Comparison of ENCODE assay signal across 1 fruit fly cellular context in the genomic region with DNA sequence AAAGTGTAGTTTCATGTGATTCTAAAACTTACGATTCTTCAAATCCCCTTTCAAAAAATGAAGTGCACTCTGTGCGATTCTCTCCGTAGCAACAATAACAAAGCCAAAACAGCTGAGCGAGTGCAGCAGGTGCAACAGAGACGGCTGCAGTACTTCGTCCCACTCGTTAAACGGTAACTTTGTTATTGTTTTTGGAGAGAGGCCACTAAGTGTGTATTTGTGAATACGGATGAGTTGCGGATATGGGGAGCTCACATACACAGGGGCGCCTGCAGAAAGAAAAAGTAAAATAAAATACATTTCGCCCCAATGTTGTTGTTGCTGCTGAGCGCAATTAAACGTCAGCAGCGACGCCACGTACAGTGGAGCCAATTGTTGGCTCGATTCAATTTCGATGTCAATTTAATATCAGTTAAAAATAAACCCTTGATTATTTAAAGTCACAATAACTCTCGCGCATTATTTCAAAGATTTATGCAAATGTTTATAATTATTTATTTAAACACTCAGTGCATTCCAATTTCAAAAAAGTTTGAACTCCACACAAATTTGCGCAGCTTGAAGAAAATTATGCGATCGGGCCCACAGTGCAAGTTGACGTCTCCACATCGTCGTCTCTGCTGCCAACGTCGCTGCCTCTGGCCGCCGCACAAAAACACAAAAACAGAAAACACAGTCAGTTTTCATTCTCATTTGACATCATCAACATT.
TF ChIP-seq lines count a peak whose summit lies in the region.

No protein-coding gene starts in this region.

TF ChIP-seq in whole organism, embryonic, 481 proteins besides CTCF, POLR2A, EP300 and RAD21 (continued from another document and continues in another):
- TF ChIP-seq Scr (GFP tag; IDR thresholded peaks at IDR 0.05; lab: Robert Waterston, UW; ENCODE audit: partially characterized antibody) (no peak), CG4404 (GFP tag; IDR thresholded peaks at IDR 0.05; lab: Robert Waterston, UW) (peak; percentile 95), CG10209 (GFP tag; optimal IDR thresholded peaks at IDR 0.05; lab: Kevin White, UChicago) (peak; percentile 98), mirr (GFP tag; optimal IDR thresholded peaks at IDR 0.05; lab: Kevin White, UChicago) (peak; percentile 97), HLH4C (GFP tag; IDR thresholded peaks at IDR 0.05; lab: Robert Waterston, UW; ENCODE audit: partially characterized antibody) (0 out of 3 replicates have a peak, but pooled peaks have one; percentile 26), Ssrp (tag; optimal IDR thresholded peaks at IDR 0.05; lab: Kevin White, UChicago) (peak; percentile 98), Drgx (GFP tag; IDR thresholded peaks at IDR 0.05; lab: Robert Waterston, UW) (peak; percentile 97), luna (GFP tag; optimal IDR thresholded peaks at IDR 0.05; lab: Kevin White, UChicago) (peak; percentile 64), CG3726 (GFP tag; IDR thresholded peaks at IDR 0.05; lab: Robert Waterston, UW) (peak; percentile 94), CG3838 (GFP tag; optimal IDR thresholded peaks at IDR 0.05; lab: Kevin White, UChicago) (peak; percentile 90), CG2202 (tag; optimal IDR thresholded peaks at IDR 0.05; lab: Kevin White, UChicago) (peak; percentile 94), Antp (GFP tag; optimal IDR thresholded peaks at IDR 0.05; lab: Kevin White, UChicago) (peak; percentile 92), NK7.1 (GFP tag; optimal IDR thresholded peaks at IDR 0.05; lab: Kevin White, UChicago) (peak; percentile 93), ftz-f1 (GFP tag; optimal IDR thresholded peaks at IDR 0.05; lab: Kevin White, UChicago) (peak; percentile 49), kni (GFP tag; optimal IDR thresholded peaks at IDR 0.05; lab: Kevin White, UChicago) (peak; percentile 96), pita (GFP tag; optimal IDR thresholded peaks at IDR 0.05; lab: Kevin White, UChicago) (no peak), CG1832 (GFP tag; optimal IDR thresholded peaks at IDR 0.05; lab: Kevin White, UChicago) (no peak), CG11085 (GFP tag; IDR thresholded peaks at IDR 0.05; lab: Robert Waterston, UW) (peak; percentile 94), Dad (GFP tag; optimal IDR thresholded peaks at IDR 0.05; lab: Kevin White, UChicago) (peak; percentile 93), esg (GFP tag; conservative IDR thresholded peaks at IDR 0.05; lab: Robert Waterston, UW) (peak; percentile 95), CG2199 (GFP tag; IDR thresholded peaks at IDR 0.05; lab: Robert Waterston, UW) (peak; percentile 89), CG8478 (optimal IDR thresholded peaks at IDR 0.05; lab: Kevin White, UChicago) (no peak), CG9797 (GFP tag; optimal IDR thresholded peaks at IDR 0.05; lab: Kevin White, UChicago) (peak; percentile 56), Six4 (GFP tag; optimal IDR thresholded peaks at IDR 0.05; lab: Kevin White, UChicago) (peak; percentile 95), Max (GFP tag; optimal IDR thresholded peaks at IDR 0.05; lab: Kevin White, UChicago) (peak; percentile 97), CG12219 (GFP tag; optimal IDR thresholded peaks at IDR 0.05; lab: Kevin White, UChicago) (peak; percentile 97), CG4730 (GFP tag; IDR thresholded peaks at IDR 0.05; lab: Robert Waterston, UW) (peak; percentile 93), danr (GFP tag; IDR thresholded peaks at IDR 0.05; lab: Robert Waterston, UW) (peak; percentile 96), PHDP (tag; optimal IDR thresholded peaks at IDR 0.05; lab: Kevin White, UChicago) (peak; percentile 98), knrl (GFP tag; IDR thresholded peaks at IDR 0.05; lab: Robert Waterston, UW; ENCODE audit: partially characterized antibody) (peak; percentile 41; the same call in 1 of the 3 replicates), nom (GFP tag; optimal IDR thresholded peaks at IDR 0.05; lab: Kevin White, UChicago) (peak; percentile 97), H2.0 (GFP tag; IDR thresholded peaks at IDR 0.05; lab: Robert Waterston, UW) (peak; percentile 93), jumu (GFP tag; optimal IDR thresholded peaks at IDR 0.05; lab: Kevin White, UChicago) (peak; percentile 93), pum (GFP tag; optimal IDR thresholded peaks at IDR 0.05; lab: Kevin White, UChicago) (peak; percentile 92), disco-r (GFP tag; optimal IDR thresholded peaks at IDR 0.05; lab: Kevin White, UChicago) (peak; percentile 94), org-1 (GFP tag; optimal IDR thresholded peaks at IDR 0.05; lab: Kevin White, UChicago) (peak; percentile 98), CG30020 (tag; optimal IDR thresholded peaks at IDR 0.05; lab: Kevin White, UChicago) (peak; percentile 81), Fer1 (GFP tag; optimal IDR thresholded peaks at IDR 0.05; lab: Kevin White, UChicago) (peak; percentile 98), sug (tag; optimal IDR thresholded peaks at IDR 0.05; lab: Kevin White, UChicago) (peak; percentile 97), CG13287 (GFP tag; IDR thresholded peaks at IDR 0.05; lab: Robert Waterston, UW; ENCODE audit: partially characterized antibody) (no peak), CG10959 (GFP tag; IDR thresholded peaks at IDR 0.05; lab: Robert Waterston, UW) (peak; percentile 86), Hey (tag; optimal IDR thresholded peaks at IDR 0.05; lab: Kevin White, UChicago) (peak; percentile 90), CG18476 (GFP tag; optimal IDR thresholded peaks at IDR 0.05; lab: Kevin White, UChicago) (peak; percentile 97), Dip2 (GFP tag; IDR thresholded peaks at IDR 0.05; lab: Robert Waterston, UW) (peak; percentile 71), gsb-n (tag; optimal IDR thresholded peaks at IDR 0.05; lab: Kevin White, UChicago) (peak; percentile 96), CG3163 (GFP tag; optimal IDR thresholded peaks at IDR 0.05; lab: Kevin White, UChicago) (peak; percentile 80), tio (GFP tag; optimal IDR thresholded peaks at IDR 0.05; lab: Kevin White, UChicago) (peak; percentile 98), fru (optimal IDR thresholded peaks at IDR 0.05; lab: Kevin White, UChicago) (no peak), CG6175 (GFP tag; IDR thresholded peaks at IDR 0.05; lab: Robert Waterston, UW) (peak; percentile 90), Trl (optimal IDR thresholded peaks at IDR 0.05; lab: Kevin White, UChicago) (peak in 1 of 2 experiments; percentile 9), Trl (GFP tag; optimal IDR thresholded peaks at IDR 0.05; lab: Kevin White, UChicago) (peak; percentile 94), CG18011 (GFP tag; optimal IDR thresholded peaks at IDR 0.05; lab: Kevin White, UChicago) (peak; percentile 90), MBD-R2 (GFP tag; IDR thresholded peaks at IDR 0.05; lab: Robert Waterston, UW) (peak; percentile 93), pan (optimal IDR thresholded peaks at IDR 0.05; lab: Kevin White, UChicago) (no peak), pan (GFP tag; optimal IDR thresholded peaks at IDR 0.05 in 1 of 2, IDR thresholded peaks at IDR 0.05 in 1 of 2) (peak in 1 of 2 experiments; percentile 97), CG10462 (GFP tag; optimal IDR thresholded peaks at IDR 0.05; lab: Kevin White, UChicago) (peak; percentile 91), tgo (GFP tag; IDR thresholded peaks at IDR 0.05; lab: Robert Waterston, UW) (peak; percentile 97), CG11560 (tag; IDR thresholded peaks at IDR 0.05; lab: Robert Waterston, UW) (peak; percentile 91; the same call in 2 of the 3 replicates), Bdp1 (GFP tag; optimal IDR thresholded peaks at IDR 0.05; lab: Kevin White, UChicago) (peak; percentile 91), Hand (GFP tag; optimal IDR thresholded peaks at IDR 0.05; lab: Kevin White, UChicago) (peak; percentile 96), Gsc (GFP tag; IDR thresholded peaks at IDR 0.05; lab: Robert Waterston, UW) (peak; percentile 93), Oaz (GFP tag; IDR thresholded peaks at IDR 0.05; lab: Robert Waterston, UW) (peak; percentile 97), CG7987 (GFP tag; optimal IDR thresholded peaks at IDR 0.05; lab: Kevin White, UChicago) (peak; percentile 92), Atf-2 (GFP tag; optimal IDR thresholded peaks at IDR 0.05; lab: Kevin White, UChicago) (peak; percentile 96), D19B (GFP tag; optimal IDR thresholded peaks at IDR 0.05; lab: Kevin White, UChicago) (peak; percentile 91), CG6654 (GFP tag; optimal IDR thresholded peaks at IDR 0.05; lab: Kevin White, UChicago) (peak; percentile 91), CG32772 (GFP tag; IDR thresholded peaks at IDR 0.05; lab: Robert Waterston, UW) (peak; percentile 94), Poxn (GFP tag; IDR thresholded peaks at IDR 0.05; lab: Robert Waterston, UW) (peak; percentile 82), zfh2 (GFP tag; optimal IDR thresholded peaks at IDR 0.05; lab: Kevin White, UChicago) (peak; percentile 97), CG11696 (GFP tag; IDR thresholded peaks at IDR 0.05; lab: Robert Waterston, UW) (peak; percentile 90), ham (GFP tag; IDR thresholded peaks at IDR 0.05; lab: Robert Waterston, UW) (peak; percentile 93), Med (GFP tag; lab: Kevin White, UChicago) (peak; percentile 99), eve (GFP tag; optimal IDR thresholded peaks at IDR 0.05; lab: Kevin White, UChicago) (peak in 1 of 2 experiments; percentile 98), CG11695 (GFP tag; IDR thresholded peaks at IDR 0.05; lab: Robert Waterston, UW) (peak; percentile 98), CG17385 (GFP tag; optimal IDR thresholded peaks at IDR 0.05; lab: Kevin White, UChicago) (peak; percentile 97), Hr3 (GFP tag; optimal IDR thresholded peaks at IDR 0.05; lab: Kevin White, UChicago) (peak; percentile 97), Nf-YB (GFP tag; optimal IDR thresholded peaks at IDR 0.05; lab: Kevin White, UChicago) (peak; percentile 86), dysf (GFP tag; IDR thresholded peaks at IDR 0.05; lab: Robert Waterston, UW) (peak; percentile 99), Lim3 (GFP tag; IDR thresholded peaks at IDR 0.05; lab: Robert Waterston, UW) (peak; percentile 90), C15 (GFP tag; IDR thresholded peaks at IDR 0.05; lab: Robert Waterston, UW) (peak; percentile 89), CG12942 (GFP tag; optimal IDR thresholded peaks at IDR 0.05; lab: Kevin White, UChicago) (peak; percentile 95), pzg (GFP tag; optimal IDR thresholded peaks at IDR 0.05; lab: Kevin White, UChicago) (peak; percentile 18), dpn (GFP tag; optimal IDR thresholded peaks at IDR 0.05; lab: Kevin White, UChicago) (peak; percentile 97 to 98), CG7556 (GFP tag; optimal IDR thresholded peaks at IDR 0.05; lab: Kevin White, UChicago) (peak; percentile 98), schlank (tag; optimal IDR thresholded peaks at IDR 0.05; lab: Kevin White, UChicago) (peak; percentile 98), D19A (tag; optimal IDR thresholded peaks at IDR 0.05; lab: Kevin White, UChicago) (peak; percentile 95), CG17328 (GFP tag; IDR thresholded peaks at IDR 0.05; lab: Robert Waterston, UW) (peak; percentile 93), Deaf1 (tag; optimal IDR thresholded peaks at IDR 0.05; lab: Kevin White, UChicago) (peak; percentile 86), yki (optimal IDR thresholded peaks at IDR 0.05; lab: Kevin White, UChicago) (no peak), CG11093 (GFP tag; IDR thresholded peaks at IDR 0.05; lab: Robert Waterston, UW) (peak; percentile 96), aop (GFP tag; IDR thresholded peaks at IDR 0.05; lab: Robert Waterston, UW) (peak; percentile 82), Pdp1 (GFP tag; optimal IDR thresholded peaks at IDR 0.05; lab: Kevin White, UChicago) (peak; percentile 93 to 98), Myb (GFP tag; optimal IDR thresholded peaks at IDR 0.05; lab: Kevin White, UChicago) (peak; percentile 83), CG10431 (GFP tag; optimal IDR thresholded peaks at IDR 0.05; lab: Kevin White, UChicago) (peak; percentile 94), CG12744 (GFP tag; optimal IDR thresholded peaks at IDR 0.05; lab: Kevin White, UChicago) (peak; percentile 96), CG34224 (GFP tag; IDR thresholded peaks at IDR 0.05; lab: Robert Waterston, UW; ENCODE audit: partially characterized antibody) (no peak), Blimp-1 (GFP tag; optimal IDR thresholded peaks at IDR 0.05; lab: Kevin White, UChicago) (peak; percentile 96), CG8359 (GFP tag; optimal IDR thresholded peaks at IDR 0.05; lab: Kevin White, UChicago; ENCODE audit: borderline replicate concordance) (peak; percentile 91), wdn (GFP tag; IDR thresholded peaks at IDR 0.05; lab: Robert Waterston, UW) (peak; percentile 94), CG4617 (GFP tag; optimal IDR thresholded peaks at IDR 0.05; lab: Kevin White, UChicago; ENCODE audit: borderline replicate concordance) (peak; percentile 95), fd64A (GFP tag; optimal IDR thresholded peaks at IDR 0.05; lab: Kevin White, UChicago) (peak; percentile 96), h (optimal IDR thresholded peaks at IDR 0.05; lab: Kevin White, UChicago) (no peak), Sin3A (optimal IDR thresholded peaks at IDR 0.05; lab: Kevin White, UChicago) (no peak), grn (GFP tag; optimal IDR thresholded peaks at IDR 0.05; lab: Kevin White, UChicago) (peak; percentile 62), tna (GFP tag; IDR thresholded peaks at IDR 0.05; lab: Robert Waterston, UW; ENCODE audit: partially characterized antibody) (no peak), dati (GFP tag; IDR thresholded peaks at IDR 0.05; lab: Robert Waterston, UW) (peak; percentile 82), ci (GFP tag; IDR thresholded peaks at IDR 0.05; lab: Robert Waterston, UW) (peak; percentile 95), nmo (GFP tag; optimal IDR thresholded peaks at IDR 0.05; lab: Kevin White, UChicago) (peak; percentile 99), CG42726 (GFP tag; IDR thresholded peaks at IDR 0.05; lab: Robert Waterston, UW; ENCODE audit: partially characterized antibody) (no peak), crp (GFP tag; optimal IDR thresholded peaks at IDR 0.05; lab: Kevin White, UChicago) (peak in 1 of 2 experiments; percentile 56), CG15696 (tag; optimal IDR thresholded peaks at IDR 0.05; lab: Kevin White, UChicago) (peak; percentile 96), Elba2 (GFP tag; optimal IDR thresholded peaks at IDR 0.05; lab: Kevin White, UChicago) (peak; percentile 19), her (GFP tag; optimal IDR thresholded peaks at IDR 0.05; lab: Kevin White, UChicago) (peak; percentile 91), lmd (GFP tag; IDR thresholded peaks at IDR 0.05; lab: Robert Waterston, UW) (peak; percentile 98), CG10267 (tag; optimal IDR thresholded peaks at IDR 0.05; lab: Kevin White, UChicago) (peak; percentile 92), CG12299 (tag; optimal IDR thresholded peaks at IDR 0.05; lab: Kevin White, UChicago) (peak; percentile 97), CG4707 (GFP tag; optimal IDR thresholded peaks at IDR 0.05; lab: Kevin White, UChicago) (peak; percentile 99), klu (GFP tag; IDR thresholded peaks at IDR 0.05; lab: Robert Waterston, UW) (peak; percentile 94), CG6813 (GFP tag; optimal IDR thresholded peaks at IDR 0.05; lab: Kevin White, UChicago) (peak; percentile 98), gcm (GFP tag; optimal IDR thresholded peaks at IDR 0.05; lab: Kevin White, UChicago) (peak; percentile 98), HLHmδ (GFP tag; optimal IDR thresholded peaks at IDR 0.05; lab: Kevin White, UChicago) (no peak)
